Worm (Caenorhabditis elegans) whole organism, mixed stage, embryonic: ENCODE results near the gene dnj-17.

Experiments
- M03D4.4 ChIP-seq: sonication (generic microtip); optimal IDR thresholded peaks from 2 replicates; lab custom pipeline; 2017; ENCODE audit warnings: mild to moderate bottlenecking, missing genetic modification characterization, missing compliant biosample characterization
- bed-3 ChIP-seq: fragments of 200-800 bp; sonication (Bioruptor generic); optimal IDR thresholded peaks from 3 replicates; lab custom pipeline; 2018; ENCODE audit warnings: mild to moderate bottlenecking, missing genetic modification characterization, moderate library complexity, missing compliant biosample characterization
- blmp-1 ChIP-seq: fragments of 150-350 bp; optimal IDR thresholded peaks from 2 replicates; lab custom pipeline; 2014; ENCODE audit warnings: missing biosample characterization, missing genetic modification characterization
- ceh-39 ChIP-seq: fragments of 150-350 bp; optimal IDR thresholded peaks from 2 replicates; lab custom pipeline; 2014; ENCODE audit warnings: missing biosample characterization, missing genetic modification characterization
- ceh-43 ChIP-seq: fragments of 200-800 bp; sonication (Bioruptor generic); optimal IDR thresholded peaks from 2 replicates; lab custom pipeline; 2018; ENCODE audit warnings: mild to moderate bottlenecking, missing genetic modification characterization, moderate library complexity, missing compliant biosample characterization
- ces-1 ChIP-seq: fragments of 150-350 bp; optimal IDR thresholded peaks from 2 replicates; lab custom pipeline; 2014; ENCODE audit warnings: missing biosample characterization, missing genetic modification reagents, missing genetic modification characterization
- cnd-1 ChIP-seq: fragments of 200-800 bp; sonication (Bioruptor generic); optimal IDR thresholded peaks from 2 replicates; lab custom pipeline; 2018; ENCODE audit warnings: mild to moderate bottlenecking, missing genetic modification characterization, missing compliant biosample characterization
- drap-1 ChIP-seq: fragments of 200-800 bp; sonication (Bioruptor generic); optimal IDR thresholded peaks from 3 replicates; lab custom pipeline; 2018; ENCODE audit warnings: mild to moderate bottlenecking, missing genetic modification characterization, missing compliant biosample characterization
- elt-1 ChIP-seq: sonication (generic microtip); optimal IDR thresholded peaks from 2 replicates; lab custom pipeline; 2017; ENCODE audit warnings: missing genetic modification characterization, mild to moderate bottlenecking, missing compliant biosample characterization, antibody characterized with exemption, moderate library complexity, borderline replicate concordance; ENCODE audit not compliant: insufficient read depth
- elt-3 ChIP-seq: fragments of 150-350 bp; optimal IDR thresholded peaks from 2 replicates; lab custom pipeline; 2014; ENCODE audit warnings: missing biosample characterization, missing genetic modification characterization
- flh-1 ChIP-seq: fragments of 200-800 bp; sonication (Bioruptor generic); optimal IDR thresholded peaks from 2 replicates; lab custom pipeline; 2018; ENCODE audit warnings: mild to moderate bottlenecking, missing genetic modification characterization, moderate library complexity, missing compliant biosample characterization
- ham-2 ChIP-seq: fragments of 200-800 bp; sonication (Bioruptor generic); optimal IDR thresholded peaks from 2 replicates; lab custom pipeline; 2018; ENCODE audit warnings: mild to moderate bottlenecking, missing genetic modification characterization, missing compliant biosample characterization
- hlh-1 ChIP-seq: fragments of 150-350 bp; optimal IDR thresholded peaks from 2 replicates; lab custom pipeline; 2014; ENCODE audit warnings: missing biosample characterization, missing genetic modification reagents, missing genetic modification characterization
- lin-13 ChIP-seq: fragments of 150-350 bp; optimal IDR thresholded peaks from 2 replicates; lab custom pipeline; 2014; ENCODE audit warnings: missing biosample characterization, missing genetic modification characterization
- lin-32 ChIP-seq: fragments of 200-800 bp; sonication (Bioruptor generic); optimal IDR thresholded peaks from 2 replicates; lab custom pipeline; 2018; ENCODE audit warnings: mild to moderate bottlenecking, missing genetic modification characterization, missing compliant biosample characterization
- lsy-2 ChIP-seq: fragments of 150-350 bp; optimal IDR thresholded peaks from 2 replicates; lab custom pipeline; 2014; ENCODE audit warnings: missing biosample characterization, missing genetic modification characterization
- mab-5 ChIP-seq: fragments of 150-350 bp; optimal IDR thresholded peaks from 2 replicates; lab custom pipeline; 2014; ENCODE audit warnings: missing biosample characterization, missing genetic modification characterization
- mep-1 ChIP-seq: fragments of 150-350 bp; optimal IDR thresholded peaks from 2 replicates; lab custom pipeline; 2017; ENCODE audit warnings: missing biosample characterization, missing genetic modification reagents, missing genetic modification characterization, inconsistent platforms
- mls-2 ChIP-seq: sonication (generic microtip); optimal IDR thresholded peaks from 2 replicates; lab custom pipeline; 2016; ENCODE audit warnings: mild to moderate bottlenecking, missing genetic modification characterization, moderate library complexity, missing compliant biosample characterization
- nhr-12 ChIP-seq: fragments of 150-350 bp; optimal IDR thresholded peaks from 2 replicates; lab custom pipeline; 2014; ENCODE audit warnings: missing biosample characterization, missing genetic modification characterization
- nhr-2 ChIP-seq: fragments of 150-350 bp; optimal IDR thresholded peaks from 2 replicates; lab custom pipeline; 2014; ENCODE audit warnings: missing biosample characterization, missing genetic modification characterization
- nhr-28 ChIP-seq: fragments of 150-350 bp; optimal IDR thresholded peaks from 2 replicates; lab custom pipeline; 2014; ENCODE audit warnings: missing biosample characterization, missing genetic modification characterization
- sem-2 ChIP-seq: fragments of 200-800 bp; sonication (Bioruptor generic); optimal IDR thresholded peaks from 2 replicates; lab custom pipeline; 2018; ENCODE audit warnings: mild to moderate bottlenecking, missing genetic modification characterization, missing compliant biosample characterization
- snpc-4 ChIP-seq: fragments of 150-350 bp; optimal IDR thresholded peaks from 2 replicates; lab custom pipeline; 2014; ENCODE audit warnings: missing biosample characterization, missing genetic modification characterization
- sptf-1 ChIP-seq: sonication (generic microtip); optimal IDR thresholded peaks from 2 replicates; lab custom pipeline; 2017; ENCODE audit warnings: mild to moderate bottlenecking, missing genetic modification characterization, moderate library complexity, missing compliant biosample characterization
- tbx-8 ChIP-seq: fragments of 200-800 bp; sonication (Bioruptor generic); optimal IDR thresholded peaks from 2 replicates; lab custom pipeline; 2018; ENCODE audit warnings: mild to moderate bottlenecking, missing genetic modification characterization, moderate library complexity, missing compliant biosample characterization
- unc-120 ChIP-seq: sonication (generic microtip); optimal IDR thresholded peaks from 2 replicates; lab custom pipeline; 2017; ENCODE audit warnings: missing genetic modification characterization, missing compliant biosample characterization; ENCODE audit not compliant: poor library complexity, severe bottlenecking
- unc-62 ChIP-seq: fragments of 150-350 bp; optimal IDR thresholded peaks from 2 replicates; lab custom pipeline; 2014; ENCODE audit warnings: missing biosample characterization, missing genetic modification reagents, missing genetic modification characterization
- zip-8 ChIP-seq: fragments of 150-350 bp; optimal IDR thresholded peaks from 2 replicates; lab custom pipeline; 2014; ENCODE audit warnings: missing biosample characterization, missing genetic modification characterization
- ztf-11 ChIP-seq: fragments of 150-350 bp; optimal IDR thresholded peaks from 2 replicates; lab custom pipeline; 2014; ENCODE audit warnings: missing biosample characterization, missing genetic modification characterization

dnj-17 gene

DNA sequence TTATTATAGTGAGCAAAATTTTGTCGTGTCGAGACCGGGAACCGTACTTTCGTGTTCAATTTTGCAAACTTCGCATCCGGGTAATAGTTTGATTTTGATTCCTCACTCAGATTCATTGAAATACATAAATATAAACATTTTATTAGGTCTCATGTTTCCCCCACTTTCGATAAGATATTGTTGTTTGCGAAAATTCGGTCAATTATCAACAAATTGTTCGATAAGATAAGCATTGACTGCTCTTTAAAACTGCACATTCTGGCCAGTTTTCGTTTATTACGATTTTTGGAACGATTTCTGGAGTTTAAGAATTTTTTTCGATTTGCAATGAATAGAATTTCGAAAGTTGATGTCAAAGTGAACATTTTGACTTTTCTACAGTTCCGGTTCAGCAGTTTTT is 4.5 kb downstream of the dnj-17 start:
- TF ChIP-seq mep-1 (tag; lab: Kevin White, UChicago) = no peak

DNA sequence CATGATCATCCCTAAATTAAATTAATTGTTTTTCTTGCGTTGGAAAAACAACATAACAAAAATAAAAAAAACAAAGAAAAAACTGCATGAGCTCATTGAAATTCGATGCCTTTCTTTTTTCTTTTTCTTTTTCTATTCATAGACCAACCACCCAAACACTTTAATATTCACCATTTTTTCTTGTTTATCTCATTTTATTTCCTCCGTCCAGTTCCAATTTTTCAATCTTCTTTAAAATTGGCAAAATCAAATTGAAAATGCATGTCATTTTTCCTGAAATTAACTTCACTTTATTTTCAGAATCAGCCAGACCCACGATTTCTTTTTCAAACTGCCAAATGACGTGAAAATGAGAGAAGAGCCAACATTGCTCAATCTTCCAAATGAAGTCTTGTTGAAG is 7.3 kb downstream of the dnj-17 start, which contains the start of gene T03F6.4:
Gene T03F6.4, plus strand, starts transcription at position 301 of the 400 bp plus-strand sequence.
- no peak for TF ChIP-seq bed-3 (GFP tag; lab: Kevin White, UChicago)
- no peak for TF ChIP-seq drap-1 (GFP tag; lab: Kevin White, UChicago)
- no peak for TF ChIP-seq unc-62 (GFP tag; lab: Kevin White, UChicago)
- no peak for TF ChIP-seq mls-2 (tag; lab: Kevin White, UChicago)
- TF ChIP-seq M03D4.4 = no peak
- no peak for TF ChIP-seq nhr-28 (tag; lab: Kevin White, UChicago)
- TF ChIP-seq tbx-8 = no peak
- TF ChIP-seq lsy-2 (tag; lab: Kevin White, UChicago) = no peak
- TF ChIP-seq mep-1 (tag; lab: Kevin White, UChicago) = no peak
- no peak for TF ChIP-seq elt-3 (tag; lab: Kevin White, UChicago)
- TF ChIP-seq blmp-1 (tag; lab: Kevin White, UChicago) = no peak
- no peak for TF ChIP-seq ceh-39 (tag; lab: Kevin White, UChicago)
- no peak for TF ChIP-seq ces-1 (GFP tag; lab: Kevin White, UChicago)
- TF ChIP-seq sptf-1 (tag; lab: Kevin White, UChicago) = no peak
- TF ChIP-seq ceh-43 (GFP tag; lab: Kevin White, UChicago) = no peak
- TF ChIP-seq nhr-2 = no peak
- TF ChIP-seq snpc-4 = no peak
- TF ChIP-seq nhr-12 = no peak

DNA sequence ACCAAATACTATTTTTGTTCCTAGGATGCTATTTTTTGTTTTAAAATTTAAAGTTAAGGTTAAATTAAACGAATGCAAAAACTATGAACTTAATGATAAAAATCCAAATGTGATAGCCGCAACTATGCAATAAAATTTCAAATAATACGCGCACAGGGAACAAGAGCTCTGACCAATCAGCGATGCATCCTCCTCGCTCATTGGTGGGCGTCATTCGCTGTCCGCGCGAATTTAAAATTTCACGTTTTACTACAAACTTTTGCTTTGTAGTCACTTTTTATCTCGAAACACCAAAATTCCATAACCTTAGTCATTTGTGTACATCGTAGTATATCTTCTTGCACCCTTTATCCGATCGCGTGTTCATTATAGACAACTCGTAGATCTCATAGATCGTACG is 10.0 kb downstream of the dnj-17 start:
- TF ChIP-seq hlh-1 (no peak), unc-62 (GFP tag; lab: Kevin White, UChicago) (no peak), snpc-4 (no peak), ham-2 (GFP tag; lab: Kevin White, UChicago) (no peak), ceh-43 (GFP tag; lab: Kevin White, UChicago) (no peak), tbx-8 (no peak), lin-32 (no peak), ces-1 (GFP tag; lab: Kevin White, UChicago) (no peak), nhr-12 (no peak), zip-8 (no peak), blmp-1 (tag; lab: Kevin White, UChicago) (no peak), sptf-1 (tag; lab: Kevin White, UChicago) (no peak), M03D4.4 (no peak), lin-13 (tag; lab: Kevin White, UChicago) (no peak)

DNA sequence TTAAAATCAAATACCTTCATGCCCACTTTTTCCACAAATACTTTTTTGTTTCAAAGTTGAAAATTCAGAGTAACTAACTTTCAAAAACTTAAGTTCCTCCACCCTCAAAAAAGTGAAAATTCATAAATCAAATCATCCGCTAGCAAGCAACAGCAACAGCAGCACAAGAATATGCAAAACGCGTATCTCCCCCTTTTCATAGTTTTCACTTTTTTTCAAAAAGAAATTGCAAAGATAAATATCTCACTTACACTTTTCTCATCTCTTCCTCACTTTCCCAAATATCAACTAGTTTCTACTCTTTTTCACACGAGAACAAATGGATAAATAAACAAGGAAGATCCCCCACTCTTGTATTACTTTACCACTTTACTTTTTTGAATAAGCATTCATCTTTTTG is 11.5 kb downstream of the dnj-17 start:
- TF ChIP-seq drap-1 (GFP tag; lab: Kevin White, UChicago) (no peak), nhr-2 (no peak), blmp-1 (tag; lab: Kevin White, UChicago) (peak; percentile 78), zip-8 (no peak), ces-1 (GFP tag; lab: Kevin White, UChicago) (peak; percentile 25)

DNA sequence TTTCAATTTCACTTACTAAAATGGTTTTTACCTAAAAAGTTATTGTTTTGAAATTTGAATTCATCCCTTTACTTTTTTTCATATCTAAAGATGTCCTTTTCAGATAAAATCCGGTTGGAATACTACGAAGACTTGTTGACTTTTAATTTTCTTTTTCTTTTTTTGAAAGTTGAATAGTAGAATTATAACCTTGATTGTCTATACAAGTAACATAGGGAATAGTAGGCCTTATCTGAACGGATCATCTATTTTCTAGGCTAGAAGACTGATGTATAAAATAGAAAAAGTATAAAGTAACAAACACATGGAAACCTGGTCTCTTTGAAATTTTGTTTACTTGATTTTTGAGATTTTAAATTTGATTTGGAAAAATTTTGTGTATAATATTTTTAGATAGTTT is 12.3 kb downstream of the dnj-17 start:
- TF ChIP-seq bed-3 (GFP tag; lab: Kevin White, UChicago) = no peak
- no peak for TF ChIP-seq ceh-39 (tag; lab: Kevin White, UChicago)
- no peak for TF ChIP-seq unc-120 (tag; lab: Kevin White, UChicago)
- no peak for TF ChIP-seq mls-2 (tag; lab: Kevin White, UChicago)
- TF ChIP-seq cnd-1 (tag; lab: Kevin White, UChicago) = no peak
- TF ChIP-seq ztf-11 (tag; lab: Kevin White, UChicago) = no peak
- TF ChIP-seq sem-2 (GFP tag; lab: Kevin White, UChicago) = no peak
- no peak for TF ChIP-seq snpc-4
- no peak for TF ChIP-seq sptf-1 (tag; lab: Kevin White, UChicago)
- TF ChIP-seq lin-13 (tag; lab: Kevin White, UChicago) = no peak
- TF ChIP-seq flh-1 (GFP tag; lab: Kevin White, UChicago) = no peak
- TF ChIP-seq lin-32 = no peak
- TF ChIP-seq unc-62 (GFP tag; lab: Kevin White, UChicago) = no peak
- no peak for TF ChIP-seq tbx-8
- TF ChIP-seq elt-1 (tag; lab: Kevin White, UChicago) = no peak
- TF ChIP-seq mab-5 (tag; lab: Kevin White, UChicago) = no peak
- no peak for TF ChIP-seq zip-8
